Worm (Caenorhabditis elegans) whole organism, dauer: ENCODE data around the gene skih-2.
"Not testable (repeated sequence)": the region's sequence is repeated elsewhere in the genome, so short reads cannot be mapped to it uniquely, and the experiment has no call there.

Experiments used
- unc-62 ChIP-seq: sonication (generic microtip); optimal IDR thresholded peaks from 2 replicates; lab custom pipeline; 2017; ENCODE audit warnings: missing biosample characterization, missing genetic modification reagents, missing genetic modification characterization

The skih-2 gene

DNA sequence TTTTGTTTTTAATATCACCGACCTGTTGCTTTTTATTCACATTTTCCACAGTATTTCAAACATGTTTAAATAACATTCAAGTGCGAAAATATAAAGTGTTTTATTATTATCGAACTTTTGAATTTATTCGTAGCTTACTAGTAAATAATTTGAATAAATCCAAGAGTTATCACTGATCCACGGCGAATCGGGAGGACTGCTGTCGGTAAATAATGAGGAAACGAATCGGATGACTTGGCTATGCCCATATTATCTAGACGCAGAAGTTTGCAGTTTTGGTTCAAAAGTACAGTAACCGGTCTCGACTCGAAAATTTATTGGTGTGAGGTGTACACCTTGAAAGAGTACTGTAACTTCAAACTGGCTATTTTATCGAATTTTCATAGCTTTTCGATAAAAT, 14.4 kb upstream of the skih-2 start:
- TF ChIP-seq unc-62 (GFP tag; lab: Kevin White, UChicago) = no peak

ce11 chrIV:11154425-11155114, 12.4 kb upstream of the skih-2 start, which contains the start of gene C08F8.3:
TSS of gene C08F8.3 (plus strand) at chrIV:11155044.
- TF ChIP-seq unc-62 (GFP tag; lab: Kevin White, UChicago) = not testable (repeated sequence)

ce11 chrIV:11150844-11151243, 8.7 kb upstream of the skih-2 start, which contains the start of gene C08F8.2:
TSS of gene C08F8.2 (plus strand) at chrIV:11150997.
- TF ChIP-seq unc-62 (GFP tag; lab: Kevin White, UChicago) = no peak

DNA sequence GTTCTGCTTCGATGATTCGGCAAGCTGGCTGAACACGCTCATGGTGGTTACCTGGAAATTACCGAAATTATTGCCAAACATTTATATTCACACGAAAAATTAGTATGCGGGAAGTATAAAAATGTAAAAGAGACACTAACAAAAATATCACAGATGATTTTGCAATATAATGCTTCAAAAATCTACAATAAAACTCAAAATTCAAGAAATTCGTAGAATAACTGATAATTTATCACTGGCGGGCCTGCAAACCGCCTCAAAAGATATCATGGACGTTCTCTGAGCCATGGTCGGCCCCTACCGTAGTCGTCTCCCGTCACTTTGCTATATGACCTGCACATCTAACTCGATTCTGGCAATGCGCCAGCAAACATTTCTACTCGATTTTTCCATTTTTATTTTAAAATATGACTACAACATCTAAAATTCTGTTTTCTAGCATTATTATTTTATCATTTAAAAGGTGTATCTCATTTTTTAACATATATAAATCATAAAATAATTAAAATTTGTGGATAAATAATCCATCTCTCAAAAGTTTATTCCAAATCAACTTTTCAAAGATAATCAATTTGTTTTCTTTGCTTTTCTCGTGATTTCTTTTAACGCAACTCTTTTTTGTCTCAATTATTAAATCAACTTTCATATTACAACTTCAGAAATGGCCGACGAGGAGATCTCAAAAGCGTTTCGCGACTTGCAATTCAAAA, 7.4 kb upstream of the skih-2 start, which contains the start of the genes F01G4.6 and pfd-1:
TSS of gene F01G4.6 (minus strand) at position 51 of the 710 bp plus-strand sequence.
TSS of gene pfd-1 (plus strand) at position 660 of the 710 bp plus-strand sequence.
- peak; percentile 13 for TF ChIP-seq unc-62 (GFP tag; lab: Kevin White, UChicago)

- TF ChIP-seq unc-62 (GFP tag; lab: Kevin White, UChicago) = no peak
Measured at ce11 chrIV:11148788-11149366, 6.7 kb upstream of the skih-2 start.

DNA sequence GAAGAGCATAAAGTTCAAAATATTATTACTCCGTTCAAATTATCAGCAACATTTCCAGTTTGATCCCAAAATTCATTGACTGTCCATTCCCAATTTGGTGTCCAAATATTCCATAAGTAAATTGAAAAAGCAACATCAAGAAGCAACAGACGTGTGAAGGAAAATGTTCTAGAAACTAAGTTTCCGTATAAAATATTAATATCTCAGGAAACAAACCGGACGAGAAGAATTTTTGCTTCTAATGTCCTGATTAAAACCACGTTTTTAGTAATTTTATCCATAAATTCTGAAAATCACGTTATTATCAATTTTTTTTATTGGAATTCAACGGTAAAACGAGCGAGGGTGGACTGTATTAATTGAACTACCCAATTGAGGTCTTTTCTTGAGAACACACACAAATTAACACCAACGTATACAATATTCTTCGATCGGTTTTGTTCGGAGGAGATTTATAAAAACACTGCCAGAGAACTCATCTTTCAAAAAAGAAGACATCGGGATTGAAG, 4.9 kb upstream of the skih-2 start, which contains the start of gene pigq-1:
TSS of gene pigq-1 (minus strand) at position 286 of the 509 bp plus-strand sequence.
- TF ChIP-seq unc-62 (GFP tag; lab: Kevin White, UChicago) = no peak

DNA sequence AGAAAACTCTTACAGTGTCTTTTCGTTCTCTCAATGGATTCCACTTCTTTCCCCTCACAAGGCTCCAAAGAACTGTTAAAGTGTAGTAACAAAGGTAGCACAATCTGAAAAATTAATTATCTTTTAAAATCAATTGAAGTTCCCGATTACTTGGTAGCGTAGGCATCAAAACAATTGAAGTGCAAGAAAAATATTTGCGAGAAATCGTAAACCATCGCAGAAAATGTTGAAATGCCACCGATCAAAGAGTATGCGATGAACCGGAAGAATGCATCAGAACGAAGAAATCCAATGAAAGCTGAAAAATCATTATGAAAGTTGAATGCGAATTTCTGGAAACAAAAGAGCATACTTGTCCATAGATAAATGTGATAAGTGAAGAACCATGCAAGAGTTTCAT, 4.3 kb upstream of the skih-2 start:
- TF ChIP-seq unc-62 (GFP tag; lab: Kevin White, UChicago) = no peak

- no peak for TF ChIP-seq unc-62 (GFP tag; lab: Kevin White, UChicago)
Measured at ce11 chrIV:11145929-11146339, 3.8 kb upstream of the skih-2 start.

DNA sequence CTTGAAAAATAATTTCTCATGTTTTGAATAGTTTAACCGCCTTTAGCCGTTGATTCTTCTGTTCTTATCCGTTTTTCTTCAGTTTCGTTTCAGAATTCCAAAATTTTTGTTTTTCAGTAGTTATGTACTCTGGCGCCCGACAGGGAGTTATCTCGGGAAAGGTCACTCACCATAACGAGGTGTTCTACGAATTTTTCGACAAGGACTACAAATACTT, 972 bp upstream of the skih-2 start, which contains the start of gene F01G4.4:
TSS of gene F01G4.4 (plus strand) at position 118 of the 217 bp plus-strand sequence.
- TF ChIP-seq unc-62 (GFP tag; lab: Kevin White, UChicago) = no peak

DNA sequence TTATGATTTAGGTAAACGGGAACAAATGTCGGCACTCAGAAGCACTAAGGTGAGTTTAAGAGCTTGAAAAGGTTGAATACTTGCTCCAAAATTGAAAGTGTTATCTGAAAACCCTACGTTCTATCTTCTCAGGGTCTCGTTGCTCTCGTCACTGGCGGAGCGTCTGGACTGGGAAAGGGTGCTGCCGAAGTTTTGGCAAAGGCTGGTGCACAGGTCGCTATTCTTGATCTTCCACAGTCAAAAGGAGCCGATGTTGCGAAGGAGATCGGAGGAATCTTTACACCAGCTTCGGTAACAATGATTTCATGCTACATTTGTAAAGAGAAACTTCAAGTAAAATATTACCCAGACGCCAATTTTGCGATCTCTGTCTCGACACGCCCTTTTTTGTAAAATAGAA, 10.9 kb downstream of the skih-2 start, which contains the start of gene ard-1:
TSS of gene ard-1 (plus strand) at position 12 of the 400 bp plus-strand sequence.
- TF ChIP-seq unc-62 (GFP tag; lab: Kevin White, UChicago) = no peak

DNA sequence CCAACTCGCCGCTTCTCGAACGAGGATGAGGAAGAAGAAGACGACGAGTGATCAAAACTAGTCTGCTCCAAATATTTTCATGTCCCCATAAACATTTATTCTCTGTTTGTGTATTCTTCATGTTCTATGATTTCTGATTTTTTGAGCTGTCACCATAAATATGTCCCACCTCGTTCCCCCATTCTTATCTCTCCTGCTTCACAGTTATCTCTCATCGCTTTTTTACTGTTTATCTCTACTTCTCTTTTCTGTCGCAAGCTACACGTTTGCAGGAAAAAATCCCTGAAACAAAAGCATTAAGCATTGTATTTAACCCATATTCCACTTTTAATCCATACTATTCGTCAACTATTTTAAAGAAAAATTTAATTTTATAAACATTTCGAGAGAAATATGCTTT, 11.4 kb downstream of the skih-2 start:
- no peak for TF ChIP-seq unc-62 (GFP tag; lab: Kevin White, UChicago)

DNA sequence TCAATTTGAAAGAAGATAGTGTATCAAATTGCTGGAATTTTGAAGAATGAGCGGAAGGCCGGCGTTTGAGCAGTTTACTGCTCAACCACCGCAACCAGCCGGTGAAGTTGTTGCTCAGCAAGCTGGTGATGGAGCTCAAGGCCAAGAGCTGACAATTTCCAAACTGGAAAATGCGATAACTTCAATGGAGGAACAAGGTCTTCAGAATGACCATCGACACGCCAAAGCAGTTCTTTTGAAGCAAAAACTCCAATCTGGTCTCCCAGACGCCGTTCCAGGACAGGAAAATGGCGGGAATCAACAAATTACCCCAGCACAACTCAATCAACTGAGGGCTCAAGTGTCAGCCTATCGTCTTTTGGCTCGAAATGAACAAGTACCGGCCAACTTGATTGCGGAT, 16.1 kb downstream of the skih-2 start:
- no peak for TF ChIP-seq unc-62 (GFP tag; lab: Kevin White, UChicago)

DNA sequence TGAATTAATAATTGTTTCAGACTA, 16.3 kb downstream of the skih-2 start, which contains the start of gene swsn-4:
TSS of gene swsn-4 (plus strand) at position 21 of the 24 bp plus-strand sequence.
- TF ChIP-seq unc-62 (GFP tag; lab: Kevin White, UChicago) = no peak

DNA sequence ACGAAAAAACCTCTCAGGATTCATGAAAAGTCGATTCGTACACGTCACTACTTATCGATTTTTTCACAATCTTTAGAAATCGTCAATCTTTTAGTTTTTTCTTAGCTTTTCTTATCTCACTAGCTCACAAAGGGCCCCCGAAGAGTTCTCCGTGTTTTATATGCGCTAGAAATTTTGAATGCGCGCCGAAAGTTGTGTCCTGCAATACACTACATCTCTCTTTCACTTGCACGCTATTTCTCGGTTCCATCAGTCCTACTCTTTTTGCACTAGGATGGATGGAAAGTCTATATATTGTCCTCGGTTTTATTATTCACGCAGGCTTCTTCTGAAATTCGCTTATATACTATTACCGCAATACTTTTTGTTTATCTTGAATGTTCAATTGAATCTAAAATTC, 16.6 kb downstream of the skih-2 start:
- no peak for TF ChIP-seq unc-62 (GFP tag; lab: Kevin White, UChicago)

- TF ChIP-seq unc-62 (GFP tag; lab: Kevin White, UChicago) = no peak
Measured at ce11 chrIV:11125200-11125599, 17.0 kb downstream of the skih-2 start.

- no peak for TF ChIP-seq unc-62 (GFP tag; lab: Kevin White, UChicago)
Measured at ce11 chrIV:11124674-11125073, 17.5 kb downstream of the skih-2 start, which contains the start of gene spo-11. TSS of gene spo-11 (minus strand) at chrIV:11124862.
